Worm (Caenorhabditis elegans) whole organism, late embryonic: ENCODE measurements around the gene pqn-37.

Experiments used
- C08G9.2 ChIP-seq: sonication (generic microtip); optimal IDR thresholded peaks from 2 replicates; lab custom pipeline; 2016; ENCODE audit warnings: mild to moderate bottlenecking, missing genetic modification characterization, moderate library complexity, missing compliant biosample characterization
- dve-1 ChIP-seq: sonication (generic microtip); optimal IDR thresholded peaks from 2 replicates; lab custom pipeline; 2017; ENCODE audit warnings: antibody characterized with exemption, mild to moderate bottlenecking, missing genetic modification characterization, missing compliant biosample characterization
- hlh-15 ChIP-seq: sonication (generic microtip); optimal IDR thresholded peaks from 2 replicates; lab custom pipeline; 2016; ENCODE audit warnings: missing genetic modification characterization, missing compliant biosample characterization
- hlh-30 ChIP-seq: sonication (generic microtip); optimal IDR thresholded peaks from 2 replicates; lab custom pipeline; 2017; ENCODE audit warnings: antibody characterized with exemption, missing genetic modification characterization, missing compliant biosample characterization; ENCODE audit not compliant: insufficient read depth
- pag-3 ChIP-seq: sonication (generic microtip); optimal IDR thresholded peaks from 2 replicates; lab custom pipeline; 2016; ENCODE audit warnings: missing compliant biosample characterization, missing genetic modification characterization, borderline replicate concordance
- pha-4 ChIP-seq: fragments of 150-350 bp; optimal IDR thresholded peaks from 2 replicates; lab custom pipeline; 2018; ENCODE audit warnings: missing biosample characterization, missing genetic modification reagents, missing genetic modification characterization
- ref-2 ChIP-seq: sonication (generic microtip); optimal IDR thresholded peaks from 2 replicates; lab custom pipeline; 2016; ENCODE audit warnings: missing genetic modification characterization, missing compliant biosample characterization
- rnt-1 ChIP-seq: sonication (generic microtip); optimal IDR thresholded peaks from 2 replicates; lab custom pipeline; 2016; ENCODE audit warnings: missing genetic modification characterization, missing compliant biosample characterization
- tbx-2 ChIP-seq: sonication (generic microtip); optimal IDR thresholded peaks from 2 replicates; lab custom pipeline; 2016; ENCODE audit warnings: missing genetic modification characterization, missing compliant biosample characterization

DNA sequence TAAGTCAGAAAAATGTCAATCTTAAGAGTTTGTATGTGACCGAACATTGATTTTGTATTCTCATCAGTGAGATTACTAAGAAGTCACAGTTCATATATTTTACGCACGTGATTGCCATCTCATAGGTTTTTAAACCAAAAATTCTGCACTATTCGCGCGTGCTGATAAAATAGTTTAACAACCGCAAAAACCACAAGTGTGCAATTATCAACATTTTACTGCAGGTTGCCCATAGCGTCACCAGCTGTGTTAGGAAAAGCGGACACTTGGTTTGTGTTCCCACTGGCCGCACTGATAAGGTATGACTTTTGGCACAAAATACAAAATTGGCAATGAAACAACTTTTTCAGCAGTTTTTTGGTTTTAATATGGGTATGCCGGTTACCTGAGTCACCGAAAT lies 39.8 kb upstream of the pqn-37 start:
- TF ChIP-seq C08G9.2 (tag; lab: Kevin White, UChicago) (no peak), hlh-15 (tag; lab: Kevin White, UChicago) (no peak), hlh-30 (tag; lab: Kevin White, UChicago) (no peak), rnt-1 (tag; lab: Kevin White, UChicago) (no peak), tbx-2 (no peak), pha-4 (tag; lab: Kevin White, UChicago) (no peak), ref-2 (tag; lab: Kevin White, UChicago) (no peak), pag-3 (no peak), dve-1 (tag; lab: Kevin White, UChicago) (no peak)
